Fruit fly (Drosophila melanogaster) whole organism, adult: ENCODE measurements around the gene Atox1.

Experiments
- CG14711 ChIP-seq: fragments of 200-800 bp; sonication (Bioruptor generic); optimal IDR thresholded peaks from 2 replicates; lab custom pipeline; 2018; ENCODE audit warnings: missing biosample characterization, mild to moderate bottlenecking, missing genetic modification characterization, moderate library complexity
- CG1620 ChIP-seq: fragments of 200-800 bp; sonication (Bioruptor generic); optimal IDR thresholded peaks from 2 replicates; lab custom pipeline; 2016; ENCODE audit warnings: missing biosample characterization, missing genetic modification characterization
- CG33017 ChIP-seq: fragments of 200-800 bp; sonication (Bioruptor generic); optimal IDR thresholded peaks from 2 replicates; lab custom pipeline; 2018; ENCODE audit warnings: missing biosample characterization, mild to moderate bottlenecking, missing genetic modification characterization, moderate library complexity
- CG7045 ChIP-seq: fragments of 200-800 bp; sonication (Bioruptor generic); optimal IDR thresholded peaks from 2 replicates; lab custom pipeline; 2017; ENCODE audit warnings: missing biosample characterization, mild to moderate bottlenecking, missing genetic modification characterization
- CG7101 ChIP-seq: fragments of 200-800 bp; sonication (Bioruptor generic); optimal IDR thresholded peaks from 2 replicates; lab custom pipeline; 2018; ENCODE audit warnings: missing biosample characterization, mild to moderate bottlenecking, missing genetic modification characterization, moderate library complexity
- Clk ChIP-seq: fragments of 200-800 bp; sonication (Bioruptor generic); optimal IDR thresholded peaks from 2 replicates; lab custom pipeline; 2017; ENCODE audit warnings: missing biosample characterization, missing genetic modification characterization
- bab1 ChIP-seq: fragments of 200-800 bp; sonication (Bioruptor generic); optimal IDR thresholded peaks from 3 replicates; lab custom pipeline; 2019; ENCODE audit warnings: missing biosample characterization, mild to moderate bottlenecking, missing genetic modification characterization, moderate library complexity
- cic ChIP-seq: fragments of 200-800 bp; sonication (Bioruptor generic); optimal IDR thresholded peaks from 2 replicates; lab custom pipeline; 2017; ENCODE audit warnings: missing biosample characterization, mild to moderate bottlenecking, missing genetic modification characterization, moderate library complexity
- kay ChIP-seq: fragments of 200-800 bp; sonication (Bioruptor generic); peaks from one replicate; lab custom pipeline; 2016; ENCODE audit warnings: missing biosample characterization, missing genetic modification characterization, borderline replicate concordance

- TF ChIP-seq bab1 (GFP tag; lab: Kevin White, UChicago) (peak; percentile 79), CG14711 (tag; lab: Kevin White, UChicago) (peak; percentile 53), CG1620 (GFP tag; lab: Kevin White, UChicago) (peak; percentile 64), Clk (GFP tag; lab: Kevin White, UChicago) (no peak), CG7045 (peak; percentile 48), cic (GFP tag; lab: Kevin White, UChicago) (no peak), kay (GFP tag; lab: Kevin White, UChicago) (peak; percentile 62), CG7101 (tag; lab: Kevin White, UChicago) (peak; percentile 52), CG33017 (tag; lab: Kevin White, UChicago) (peak; percentile 17)
Measured at dm6 chr3L:21679687-21680086, 38.9 kb downstream of the Atox1 start, which contains the start of the genes Als2 and CG11248.
